Worm (Caenorhabditis elegans): ENCODE results near the gene irg-5.

- TF ChIP-seq nhr-11 (tag; optimal IDR thresholded peaks at IDR 0.05) (no peak), elt-1 (tag; optimal IDR thresholded peaks at IDR 0.05) (no peak), blmp-1 (tag; optimal IDR thresholded peaks at IDR 0.05; ENCODE audit: insufficient read depth) (no peak), nhr-77 (tag; optimal IDR thresholded peaks at IDR 0.05) (no peak), lin-11 (tag; optimal IDR thresholded peaks at IDR 0.05) (no peak), gmeb-1 (tag; optimal IDR thresholded peaks at IDR 0.05) (no peak)
Measured at ce11 chrV:13724781-13725180, 13.5 kb downstream of the irg-5 start, which contains the start of gene F35E12.2.
